Worm (Caenorhabditis elegans) whole organism, L4 larva: Measurements from ENCODE around the gene C07E3.10.

Experiments
- R02D3.7 ChIP-seq: fragments of 150-350 bp; sonication (generic microtip); optimal IDR thresholded peaks from 3 replicates; lab custom pipeline; 2014; ENCODE audit warnings: missing biosample characterization, missing genetic modification characterization
- T26A8.4 ChIP-seq: fragments of 200-800 bp; sonication (Bioruptor generic); IDR thresholded peaks from 2 replicates; pipeline ENCODE4 v1.3.6; 2022; ENCODE audit warnings: missing genetic modification characterization, missing compliant biosample characterization
- Y105C5A.15 ChIP-seq: fragments of 200-800 bp; sonication (Bioruptor generic); IDR thresholded peaks from 2 replicates; pipeline ENCODE4 v1.3.6; 2022; ENCODE audit warnings: missing genetic modification characterization, missing compliant biosample characterization
- Y48G9A.11 ChIP-seq: fragments of 200-800 bp; sonication (Bioruptor generic); IDR thresholded peaks from 2 replicates; pipeline ENCODE4 v1.3.6; 2022; ENCODE audit warnings: missing genetic modification reagents, missing genetic modification characterization, missing compliant biosample characterization
- Y5F2A.4 ChIP-seq: fragments of 200-800 bp; sonication (Bioruptor generic); optimal IDR thresholded peaks from 2 replicates; lab custom pipeline; 2018; ENCODE audit warnings: mild to moderate bottlenecking, missing genetic modification characterization, missing compliant biosample characterization
- ZK546.5 ChIP-seq, 2 experiments: sonication (generic microtip); optimal IDR thresholded peaks; 2 replicates each; lab custom pipeline; 2017; ENCODE audit warnings: missing biosample characterization in 2 of 2, missing genetic modification characterization in 2 of 2
- arid-1 ChIP-seq: fragments of 200-800 bp; sonication (Bioruptor generic); conservative IDR thresholded peaks from 2 replicates; pipeline ENCODE4 v1.3.6; 2022; ENCODE audit warnings: missing genetic modification reagents, missing genetic modification characterization, missing compliant biosample characterization
- ceh-82 ChIP-seq: sonication (generic microtip); optimal IDR thresholded peaks from 2 replicates; lab custom pipeline; 2017; ENCODE audit warnings: missing biosample characterization, missing genetic modification characterization
- cey-2 ChIP-seq: sonication (generic microtip); optimal IDR thresholded peaks from 3 replicates; lab custom pipeline; 2017; ENCODE audit warnings: missing genetic modification characterization, mild to moderate bottlenecking, missing compliant biosample characterization, antibody characterized with exemption, borderline replicate concordance; ENCODE audit not compliant: insufficient read depth
- daf-16 ChIP-seq, 3 experiments: sonication (generic microtip); optimal IDR thresholded peaks; 2 replicates each; lab custom pipeline; 2016 to 2017; ENCODE audit warnings: missing genetic modification characterization in 3 of 3, missing genetic modification reagents in 3 of 3, mild to moderate bottlenecking in 2 of 3, missing compliant biosample characterization in 2 of 3, missing biosample characterization in 1 of 3, moderate library complexity in 1 of 3
- dmd-6 ChIP-seq: fragments of 200-800 bp; sonication (Bioruptor generic); IDR thresholded peaks from 2 replicates; pipeline ENCODE4 v1.3.6; 2022; ENCODE audit warnings: missing genetic modification reagents, missing genetic modification characterization, missing compliant biosample characterization
- dpl-1 ChIP-seq: fragments of 150-350 bp; optimal IDR thresholded peaks from 2 replicates; lab custom pipeline; 2014; ENCODE audit warnings: missing biosample characterization, missing genetic modification reagents, missing genetic modification characterization
- duxl-1 ChIP-seq: sonication (generic microtip); optimal IDR thresholded peaks from 2 replicates; lab custom pipeline; 2016; ENCODE audit warnings: mild to moderate bottlenecking, missing genetic modification characterization, moderate library complexity, missing compliant biosample characterization; ENCODE audit not compliant: poor library complexity
- dve-1 ChIP-seq: sonication (generic microtip); optimal IDR thresholded peaks from 2 replicates; lab custom pipeline; 2017; ENCODE audit warnings: antibody characterized with exemption, mild to moderate bottlenecking, missing genetic modification characterization, missing compliant biosample characterization; ENCODE audit not compliant: insufficient read depth
- egl-27 ChIP-seq: sonication (generic microtip); optimal IDR thresholded peaks from 3 replicates; lab custom pipeline; 2017; ENCODE audit warnings: missing biosample characterization, missing genetic modification reagents, missing genetic modification characterization
- egl-43 ChIP-seq: fragments of 200-800 bp; sonication (Bioruptor generic); IDR thresholded peaks from 2 replicates; pipeline ENCODE4 v1.3.6; 2022; ENCODE audit warnings: missing genetic modification reagents, missing genetic modification characterization, missing compliant biosample characterization
- gei-8 ChIP-seq: fragments of 200-800 bp; sonication (Bioruptor generic); optimal IDR thresholded peaks from 2 replicates; lab custom pipeline; 2018; ENCODE audit warnings: mild to moderate bottlenecking, missing genetic modification characterization, missing compliant biosample characterization
- hlh-11 ChIP-seq: fragments of 200-800 bp; sonication (Bioruptor generic); optimal IDR thresholded peaks from 2 replicates; lab custom pipeline; 2018; ENCODE audit warnings: mild to moderate bottlenecking, missing genetic modification characterization, missing compliant biosample characterization
- hlh-30 ChIP-seq: sonication (generic microtip); optimal IDR thresholded peaks from 2 replicates; lab custom pipeline; 2017; ENCODE audit warnings: antibody characterized with exemption, mild to moderate bottlenecking, missing genetic modification characterization, missing compliant biosample characterization; ENCODE audit not compliant: insufficient read depth
- hmg-1.1 ChIP-seq: fragments of 200-800 bp; sonication (Bioruptor generic); IDR thresholded peaks from 2 replicates; pipeline ENCODE4 v1.3.6; 2022; ENCODE audit warnings: missing genetic modification reagents, missing genetic modification characterization, missing compliant biosample characterization
- lin-1 ChIP-seq: fragments of 200-800 bp; sonication (Bioruptor generic); IDR thresholded peaks from 2 replicates; pipeline ENCODE4 v1.3.6; 2022; ENCODE audit warnings: missing genetic modification reagents, missing genetic modification characterization, missing compliant biosample characterization
- lin-38 ChIP-seq: fragments of 200-800 bp; sonication (Bioruptor generic); IDR thresholded peaks from 2 replicates; pipeline ENCODE4 v1.3.6; 2022; ENCODE audit warnings: missing genetic modification reagents, missing genetic modification characterization, missing compliant biosample characterization
- madf-9 ChIP-seq: fragments of 200-800 bp; sonication (Bioruptor generic); conservative IDR thresholded peaks from 2 replicates; pipeline ENCODE4 v1.3.6; 2022; ENCODE audit warnings: missing genetic modification reagents, missing genetic modification characterization, missing compliant biosample characterization
- mdt-29 ChIP-seq: fragments of 200-800 bp; sonication (Bioruptor generic); IDR thresholded peaks from 2 replicates; pipeline ENCODE4 v1.3.6; 2022; ENCODE audit warnings: missing genetic modification reagents, missing genetic modification characterization, missing compliant biosample characterization
- mep-1 ChIP-seq: fragments of 150-350 bp; sonication (generic microtip); optimal IDR thresholded peaks from 3 replicates; lab custom pipeline; 2014; ENCODE audit warnings: missing biosample characterization, missing genetic modification characterization
- mes-2 ChIP-seq: sonication (generic microtip); optimal IDR thresholded peaks from 2 replicates; lab custom pipeline; 2016; ENCODE audit warnings: missing genotype, mild to moderate bottlenecking, missing genetic modification characterization, missing compliant biosample characterization; ENCODE audit not compliant: poor library complexity, severe bottlenecking
- mxl-3 ChIP-seq: fragments of 200-800 bp; sonication (Bioruptor generic); optimal IDR thresholded peaks from 2 replicates; lab custom pipeline; 2018; ENCODE audit warnings: mild to moderate bottlenecking, missing genetic modification characterization, missing compliant biosample characterization
- nhr-102 ChIP-seq: sonication (generic microtip); optimal IDR thresholded peaks from 2 replicates; lab custom pipeline; 2016; ENCODE audit warnings: mild to moderate bottlenecking, missing genetic modification characterization, moderate library complexity, missing compliant biosample characterization
- nhr-237 ChIP-seq: sonication (generic microtip); optimal IDR thresholded peaks from 2 replicates; lab custom pipeline; 2017; ENCODE audit warnings: missing biosample characterization, missing genetic modification characterization
- nhr-25 ChIP-seq: sonication (generic microtip); optimal IDR thresholded peaks from 2 replicates; lab custom pipeline; 2017; ENCODE audit warnings: missing genetic modification characterization, mild to moderate bottlenecking, missing compliant biosample characterization, antibody characterized with exemption, moderate library complexity, borderline replicate concordance; ENCODE audit not compliant: insufficient read depth
- nhr-28 ChIP-seq: fragments of 150-350 bp; optimal IDR thresholded peaks from 2 replicates; lab custom pipeline; 2014; ENCODE audit warnings: missing biosample characterization, missing genetic modification characterization
- nhr-41 ChIP-seq: fragments of 200-800 bp; sonication (Bioruptor generic); IDR thresholded peaks from 2 replicates; pipeline ENCODE4 v1.3.6; 2022; ENCODE audit warnings: missing genetic modification reagents, missing genetic modification characterization, missing compliant biosample characterization
- nhr-42 ChIP-seq: fragments of 200-800 bp; sonication (Bioruptor generic); IDR thresholded peaks from 2 replicates; pipeline ENCODE4 v1.3.6; 2022; ENCODE audit warnings: missing genetic modification characterization, missing compliant biosample characterization
- nhr-48 ChIP-seq: sonication (generic microtip); optimal IDR thresholded peaks from 2 replicates; lab custom pipeline; 2016; ENCODE audit warnings: mild to moderate bottlenecking, missing genetic modification characterization, missing compliant biosample characterization
- nhr-6 ChIP-seq: fragments of 150-350 bp; optimal IDR thresholded peaks from 2 replicates; lab custom pipeline; 2014; ENCODE audit warnings: missing biosample characterization, missing genetic modification characterization
- nhr-77 ChIP-seq: fragments of 150-350 bp; optimal IDR thresholded peaks from 2 replicates; lab custom pipeline; 2014; ENCODE audit warnings: missing biosample characterization, missing genetic modification characterization
- pqm-1 ChIP-seq: sonication (generic microtip); optimal IDR thresholded peaks from 2 replicates; lab custom pipeline; 2017; ENCODE audit warnings: missing biosample characterization, missing genetic modification characterization
- rbr-2 ChIP-seq: sonication (generic microtip); optimal IDR thresholded peaks from 2 replicates; lab custom pipeline; 2016; ENCODE audit warnings: missing genotype, missing genetic modification characterization, missing compliant biosample characterization
- saeg-2 ChIP-seq: fragments of 200-800 bp; sonication (Bioruptor generic); IDR thresholded peaks from 2 replicates; pipeline ENCODE4 v1.3.6; 2022; ENCODE audit warnings: missing genetic modification reagents, missing genetic modification characterization, missing compliant biosample characterization
- snpc-4 ChIP-seq: fragments of 150-350 bp; optimal IDR thresholded peaks from 2 replicates; lab custom pipeline; 2014; ENCODE audit warnings: missing biosample characterization, missing genetic modification characterization
- tra-1 ChIP-seq: fragments of 200-800 bp; sonication (Bioruptor generic); IDR thresholded peaks from 2 replicates; pipeline ENCODE4 v1.3.6; 2022; ENCODE audit warnings: missing genetic modification reagents, missing genetic modification characterization, missing compliant biosample characterization
- vab-7 ChIP-seq: fragments of 200-800 bp; sonication (Bioruptor generic); IDR thresholded peaks from 2 replicates; pipeline ENCODE4 v1.3.6; 2022; ENCODE audit warnings: missing genetic modification reagents, missing genetic modification characterization, missing compliant biosample characterization

The C07E3.10 gene

ce11 chrII:10384680-10385383, 38.7 kb downstream of the C07E3.10 start, which contains the start of gene ztf-27:
Gene ztf-27, plus strand, starts transcription at chrII:10385333.
- no peak for TF ChIP-seq T26A8.4
- peak; percentile 56 for TF ChIP-seq mep-1 (tag; lab: Kevin White, UChicago)
- peak; percentile 55 for TF ChIP-seq dve-1
- peak; percentile 14 for TF ChIP-seq nhr-77 (tag; lab: Kevin White, UChicago)
- TF ChIP-seq madf-9 (GFP tag; lab: Robert Waterston, UW) = no peak
- TF ChIP-seq nhr-25 (tag; lab: Kevin White, UChicago) = peak; percentile 56
- no peak for TF ChIP-seq nhr-41 (GFP tag; lab: Robert Waterston, UW)
- TF ChIP-seq pqm-1 (tag; lab: Kevin White, UChicago) = peak; percentile 2
- no peak for TF ChIP-seq egl-27 (tag; lab: Kevin White, UChicago)
- TF ChIP-seq mxl-3 (GFP tag; lab: Kevin White, UChicago) = peak; percentile 65
- peak; percentile 15 for TF ChIP-seq rbr-2 (tag; lab: Kevin White, UChicago)
- peak; percentile 39 for TF ChIP-seq mes-2
- TF ChIP-seq hlh-30 (tag; lab: Kevin White, UChicago) = peak; percentile 17
- no peak for TF ChIP-seq Y5F2A.4 (GFP tag; lab: Kevin White, UChicago)
- TF ChIP-seq nhr-102 (tag; lab: Kevin White, UChicago) = peak; percentile 11
- no peak for TF ChIP-seq saeg-2 (GFP tag; lab: Robert Waterston, UW)
- TF ChIP-seq hlh-11 (tag; lab: Kevin White, UChicago) = peak; percentile 77
- 0 out of 2 replicates have a peak, but pooled peaks have one; percentile 4 for TF ChIP-seq egl-43 (GFP tag; lab: Robert Waterston, UW)
- TF ChIP-seq daf-16 (GFP tag; optimal IDR thresholded peaks at IDR 0.05; lab: Kevin White, UChicago) = no peak
- peak; percentile 84 for TF ChIP-seq daf-16 (tag; optimal IDR thresholded peaks at IDR 0.05; lab: Kevin White, UChicago)
- no peak for TF ChIP-seq vab-7 (GFP tag; lab: Robert Waterston, UW)
- TF ChIP-seq lin-1 (GFP tag; lab: Robert Waterston, UW) = no peak
- TF ChIP-seq dmd-6 (GFP tag; lab: Robert Waterston, UW) = 0 out of 2 replicates have a peak, but pooled peaks have one; percentile 6
- peak; percentile 36 for TF ChIP-seq nhr-28 (tag; lab: Kevin White, UChicago)
- no peak for TF ChIP-seq cey-2
- no peak for TF ChIP-seq nhr-42 (GFP tag; lab: Robert Waterston, UW)

ce11 chrII:10388041-10388706, 42.0 kb downstream of the C07E3.10 start:
- peak; percentile 46 for TF ChIP-seq nhr-48 (tag; lab: Kevin White, UChicago)
- TF ChIP-seq lin-38 (GFP tag; lab: Robert Waterston, UW) = peak; percentile 73
- peak; percentile 90 for TF ChIP-seq mes-2
- peak; percentile 43 for TF ChIP-seq nhr-102 (tag; lab: Kevin White, UChicago)
- TF ChIP-seq nhr-41 (GFP tag; lab: Robert Waterston, UW) = no peak
- TF ChIP-seq ZK546.5 (tag; optimal IDR thresholded peaks at IDR 0.05; lab: Kevin White, UChicago) = peak in 1 of 2 experiments; percentile 14
- peak; percentile 74 for TF ChIP-seq dpl-1 (GFP tag; lab: Kevin White, UChicago)
- TF ChIP-seq Y105C5A.15 (GFP tag; lab: Robert Waterston, UW) = no peak
- TF ChIP-seq hmg-1.1 (GFP tag; lab: Robert Waterston, UW) = peak; percentile 47; the same call in 1 of the 2 replicates
- TF ChIP-seq snpc-4 (tag; lab: Kevin White, UChicago) = no peak
- peak; percentile 99 for TF ChIP-seq R02D3.7 (tag; lab: Kevin White, UChicago)
- TF ChIP-seq duxl-1 = peak; percentile 59
- 0 out of 2 replicates have a peak, but pooled peaks have one; percentile 18 for TF ChIP-seq tra-1 (GFP tag; lab: Robert Waterston, UW)
- TF ChIP-seq mdt-29 (GFP tag; lab: Robert Waterston, UW) = no peak
- no peak for TF ChIP-seq egl-27 (tag; lab: Kevin White, UChicago)
- TF ChIP-seq nhr-25 (tag; lab: Kevin White, UChicago) = no peak
- no peak for TF ChIP-seq ceh-82 (tag; lab: Kevin White, UChicago)
- TF ChIP-seq nhr-77 (tag; lab: Kevin White, UChicago) = peak; percentile 41
- TF ChIP-seq arid-1 (GFP tag; lab: Robert Waterston, UW) = peak; percentile 53; the same call in 1 of the 2 replicates
- peak; percentile 13 for TF ChIP-seq mxl-3 (GFP tag; lab: Kevin White, UChicago)
- no peak for TF ChIP-seq Y48G9A.11 (GFP tag; lab: Robert Waterston, UW)
- peak; percentile 9 for TF ChIP-seq nhr-6 (tag; lab: Kevin White, UChicago)
- peak; percentile 87 for TF ChIP-seq dve-1
- peak; percentile 77 for TF ChIP-seq hlh-11 (tag; lab: Kevin White, UChicago)
- TF ChIP-seq rbr-2 (tag; lab: Kevin White, UChicago) = peak; percentile 67
- TF ChIP-seq nhr-237 (tag; lab: Kevin White, UChicago) = no peak
- TF ChIP-seq daf-16 (GFP tag; optimal IDR thresholded peaks at IDR 0.05; lab: Kevin White, UChicago) = peak in 1 of 2 experiments; percentile 27
- peak; percentile 70 for TF ChIP-seq daf-16 (tag; optimal IDR thresholded peaks at IDR 0.05; lab: Kevin White, UChicago)
- peak; percentile 16 for TF ChIP-seq pqm-1 (tag; lab: Kevin White, UChicago)
- no peak for TF ChIP-seq gei-8 (GFP tag; lab: Kevin White, UChicago)
